Fruit fly (Drosophila melanogaster) Kc167 (cell line): ENCODE results near the gene Trf5.

Experiments used
- Myc ChIP-seq: fragments of >200 bp; optimal IDR thresholded peaks from 2 replicates; lab custom pipeline; 2017; ENCODE audit warnings: missing external identifiers
- Sin3A ChIP-seq: fragments of >200 bp; optimal IDR thresholded peaks from 2 replicates; lab custom pipeline; 2018; ENCODE audit warnings: missing external identifiers
- h ChIP-seq: fragments of >200 bp; optimal IDR thresholded peaks from 3 replicates; lab custom pipeline; 2018; ENCODE audit warnings: missing external identifiers
- insv ChIP-seq: fragments of >200 bp; optimal IDR thresholded peaks from 3 replicates; lab custom pipeline; 2018; ENCODE audit warnings: missing external identifiers
- psq ChIP-seq: fragments of >200 bp; optimal IDR thresholded peaks from 2 replicates; lab custom pipeline; 2017; ENCODE audit warnings: missing external identifiers
- ttk ChIP-seq: sonication (Bioruptor generic); optimal IDR thresholded peaks from 2 replicates; lab custom pipeline; 2017; ENCODE audit warnings: missing external identifiers

DNA sequence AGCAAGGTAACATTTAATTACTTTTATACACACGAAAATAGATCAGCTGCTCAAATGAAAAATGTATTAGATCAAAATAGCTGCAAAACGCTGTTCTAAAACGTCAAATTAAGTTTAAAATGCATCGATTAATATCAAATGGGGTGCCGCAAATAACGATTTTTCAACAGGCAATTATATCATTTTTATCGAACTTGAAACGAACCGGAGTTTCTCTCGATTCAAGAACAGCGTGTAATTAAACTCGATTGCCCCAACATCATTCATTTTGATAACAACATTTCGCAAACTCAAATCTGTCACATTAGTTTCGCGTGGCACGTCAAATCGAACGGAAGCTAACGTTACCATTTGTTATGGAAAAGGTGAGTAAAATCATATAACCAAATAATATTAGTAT lies 29.1 kb upstream of the Trf5 start, which contains the start of gene CG31689:
- TF ChIP-seq insv (lab: Kevin White, UChicago) = no peak
- no peak for TF ChIP-seq Sin3A (lab: Kevin White, UChicago)
- TF ChIP-seq h (lab: Kevin White, UChicago) = no peak
- TF ChIP-seq psq = no peak
- no peak for TF ChIP-seq Myc (lab: Kevin White, UChicago)
- no peak for TF ChIP-seq ttk (lab: Kevin White, UChicago)
